Worm (Caenorhabditis elegans) whole organism, L4 larva: ENCODE results near the gene ttll-11.

Source experiments
- D1046.2 ChIP-seq: fragments of 200-800 bp; sonication (Bioruptor generic); IDR thresholded peaks from 2 replicates; pipeline ENCODE4 v1.3.6; 2022; ENCODE audit warnings: missing genetic modification characterization, missing compliant biosample characterization
- ama-1 ChIP-seq: fragments of 150-350 bp; optimal IDR thresholded peaks from 2 replicates; lab custom pipeline; 2014; ENCODE audit warnings: inconsistent platforms, mixed read lengths
- duxl-1 ChIP-seq: sonication (generic microtip); optimal IDR thresholded peaks from 2 replicates; lab custom pipeline; 2016; ENCODE audit warnings: mild to moderate bottlenecking, missing genetic modification characterization, moderate library complexity, missing compliant biosample characterization; ENCODE audit not compliant: poor library complexity
- egl-43 ChIP-seq: fragments of 200-800 bp; sonication (Bioruptor generic); IDR thresholded peaks from 2 replicates; pipeline ENCODE4 v1.3.6; 2022; ENCODE audit warnings: missing genetic modification reagents, missing genetic modification characterization, missing compliant biosample characterization
- zip-2 ChIP-seq: fragments of 150-350 bp; optimal IDR thresholded peaks from 2 replicates; lab custom pipeline; 2014; ENCODE audit warnings: missing biosample characterization, missing genetic modification characterization

DNA sequence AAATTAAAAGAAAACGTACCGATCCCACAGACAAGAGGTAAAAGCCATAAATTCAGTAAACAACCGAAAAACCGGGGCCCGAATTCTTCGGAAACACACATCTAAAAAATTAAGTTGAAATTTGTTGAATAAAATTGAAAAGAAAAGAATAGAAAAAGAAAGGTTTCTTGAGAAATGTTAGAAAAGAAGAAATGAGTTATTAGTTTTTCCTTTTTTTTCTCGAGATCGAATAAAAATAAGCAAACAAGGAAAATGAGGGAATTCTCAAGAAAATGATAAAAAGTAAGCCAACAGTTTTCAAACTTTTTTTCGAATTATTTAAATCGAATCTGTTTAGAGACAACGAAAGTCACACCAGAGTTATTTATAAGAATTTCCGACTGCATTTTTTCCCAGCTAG is 8.0 kb downstream of the ttll-11 start, which contains the start of gene H23L24.4:
- TF ChIP-seq D1046.2 (GFP tag; lab: Robert Waterston, UW): no peak
- no peak for TF ChIP-seq ama-1 (lab: Kevin White, UChicago)
- TF ChIP-seq duxl-1 (tag; lab: Kevin White, UChicago): no peak
- TF ChIP-seq egl-43: no peak
- no peak for TF ChIP-seq zip-2 (tag; lab: Kevin White, UChicago)
